Fruit fly (Drosophila melanogaster): Measurements from ENCODE around the gene CG8209.

Gene CG8209

DNA sequence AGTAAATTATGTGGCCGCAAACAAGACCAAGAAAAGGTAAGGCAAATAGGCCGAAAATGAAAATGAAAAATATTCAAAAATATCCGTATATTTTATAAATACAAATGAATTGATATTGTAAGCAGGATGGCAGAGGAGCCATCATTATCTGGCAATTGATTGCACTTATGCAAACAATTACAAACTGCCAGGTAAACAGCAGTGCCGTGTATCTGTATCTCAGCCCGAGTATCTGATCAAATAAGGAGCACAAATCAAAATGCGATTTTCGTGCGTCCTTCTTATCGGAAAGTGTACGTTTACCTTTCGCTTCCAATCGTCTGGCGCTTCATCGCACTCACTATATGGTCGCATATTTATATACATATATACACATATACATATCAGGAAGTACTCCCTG lies 33.2 kb upstream of the CG8209 start (continued):
- TF ChIP-seq nom (GFP tag; optimal IDR thresholded peaks at IDR 0.05) (no peak), CG4854 (GFP tag; optimal IDR thresholded peaks at IDR 0.05) (no peak), CG12659 (GFP tag; optimal IDR thresholded peaks at IDR 0.05) (no peak), inv (GFP tag; IDR thresholded peaks at IDR 0.05; ENCODE audit: partially characterized antibody) (no peak), gem (tag; optimal IDR thresholded peaks at IDR 0.05) (no peak), CG1603 (tag; optimal IDR thresholded peaks at IDR 0.05) (no peak), Poxn (GFP tag; IDR thresholded peaks at IDR 0.05) (no peak), run (tag; optimal IDR thresholded peaks at IDR 0.05) (no peak), CG10209 (GFP tag; optimal IDR thresholded peaks at IDR 0.05) (no peak), CHES-1-like (GFP tag; optimal IDR thresholded peaks at IDR 0.05) (no peak), sisA (GFP tag; IDR thresholded peaks at IDR 0.05) (no peak), CG18764 (GFP tag; optimal IDR thresholded peaks at IDR 0.05) (no peak), CG12236 (GFP tag; optimal IDR thresholded peaks at IDR 0.05) (no peak), CG11504 (tag; optimal IDR thresholded peaks at IDR 0.05) (no peak), onecut (GFP tag; IDR thresholded peaks at IDR 0.05) (no peak), CG3726 (GFP tag; IDR thresholded peaks at IDR 0.05) (no peak), org-1 (GFP tag; optimal IDR thresholded peaks at IDR 0.05) (no peak), zf30C (GFP tag; optimal IDR thresholded peaks at IDR 0.05) (no peak), bsh (GFP tag; optimal IDR thresholded peaks at IDR 0.05) (no peak), CG10543 (GFP tag; optimal IDR thresholded peaks at IDR 0.05) (no peak), CG9727 (GFP tag; optimal IDR thresholded peaks at IDR 0.05) (peak; percentile 51), CG17361 (GFP tag; IDR thresholded peaks at IDR 0.05) (no peak), Opbp (GFP tag; IDR thresholded peaks at IDR 0.05; ENCODE audit: partially characterized antibody) (no peak), Asciz (GFP tag; optimal IDR thresholded peaks at IDR 0.05) (no peak), CG6813 (GFP tag; optimal IDR thresholded peaks at IDR 0.05) (no peak), trh (GFP tag; optimal IDR thresholded peaks at IDR 0.05) (no peak), CG15696 (tag; optimal IDR thresholded peaks at IDR 0.05) (peak; percentile 74), chm (GFP tag; IDR thresholded peaks at IDR 0.05) (no peak), CG12744 (GFP tag; optimal IDR thresholded peaks at IDR 0.05) (no peak), CG10462 (GFP tag; optimal IDR thresholded peaks at IDR 0.05) (no peak), CG31388 (GFP tag; optimal IDR thresholded peaks at IDR 0.05) (no peak), CG34376 (GFP tag; optimal IDR thresholded peaks at IDR 0.05) (no peak), chinmo (GFP tag; IDR thresholded peaks at IDR 0.05; ENCODE audit: partially characterized antibody) (0 out of 4 replicates have a peak, but pooled peaks have one; percentile 7), CG3065 (GFP tag; optimal IDR thresholded peaks at IDR 0.05) (no peak), CG10654 (GFP tag; optimal IDR thresholded peaks at IDR 0.05) (no peak), Xrp1 (GFP tag; IDR thresholded peaks at IDR 0.05) (no peak), nerfin-1 (tag; optimal IDR thresholded peaks at IDR 0.05) (no peak), ham (GFP tag; IDR thresholded peaks at IDR 0.05) (no peak), eve (GFP tag; optimal IDR thresholded peaks at IDR 0.05) (no peak), NC2β (GFP tag; optimal IDR thresholded peaks at IDR 0.05) (no peak), sens (GFP tag) (peak; percentile 15), p53 (GFP tag; optimal IDR thresholded peaks at IDR 0.05) (no peak), CG30403 (GFP tag; optimal IDR thresholded peaks at IDR 0.05) (no peak), CG17359 (tag; optimal IDR thresholded peaks at IDR 0.05) (no peak), dmrt11E (tag; optimal IDR thresholded peaks at IDR 0.05) (no peak), CG14965 (GFP tag; optimal IDR thresholded peaks at IDR 0.05; ENCODE audit: borderline replicate concordance) (no peak), Med (GFP tag) (peak; percentile 49), CG32767 (GFP tag; IDR thresholded peaks at IDR 0.05) (no peak), CG1602 (GFP tag; optimal IDR thresholded peaks at IDR 0.05) (no peak), CG12942 (GFP tag; optimal IDR thresholded peaks at IDR 0.05) (no peak), CG2678 (tag; optimal IDR thresholded peaks at IDR 0.05) (no peak)
